Worm (Caenorhabditis elegans): ENCODE results near the gene Y37E11B.1.

Y37E11B.1 gene

ce11 chrIV:3579477-3579975 is at the start of gene Y37E11B.1:
Gene Y37E11B.1, plus strand, starts transcription at chrIV:3579621.
- TF ChIP-seq mcd-1 (GFP tag; IDR thresholded peaks at IDR 0.05): peak; percentile 56
- no peak for TF ChIP-seq lag-1 (GFP tag; IDR thresholded peaks at IDR 0.05)

ce11 chrIV:3531535-3531934 is 47.9 kb upstream of the Y37E11B.1 start:
- TF ChIP-seq ZK185.1 (tag; optimal IDR thresholded peaks at IDR 0.05; ENCODE audit: poor library complexity, severe bottlenecking): no peak
- no peak for TF ChIP-seq madf-3 (GFP tag; IDR thresholded peaks at IDR 0.05)
- TF ChIP-seq Y53G8AR.9 (GFP tag; conservative IDR thresholded peaks at IDR 0.05): no peak
- TF ChIP-seq attf-5 (GFP tag; optimal IDR thresholded peaks at IDR 0.05): no peak
- no peak for TF ChIP-seq somi-1 (GFP tag; optimal IDR thresholded peaks at IDR 0.05)
- TF ChIP-seq hmg-1.2 (GFP tag; IDR thresholded peaks at IDR 0.05): no peak
- TF ChIP-seq Y95B8A.8 (GFP tag; IDR thresholded peaks at IDR 0.05): no peak
- no peak for TF ChIP-seq lin-35 (GFP tag; optimal IDR thresholded peaks at IDR 0.05)
- no peak for TF ChIP-seq athp-1 (tag; optimal IDR thresholded peaks at IDR 0.05)
- TF ChIP-seq pbrm-1 (GFP tag; IDR thresholded peaks at IDR 0.05): no peak
- TF ChIP-seq aptf-2 (GFP tag; conservative IDR thresholded peaks at IDR 0.05): no peak
- no peak for TF ChIP-seq K12H6.12 (tag; optimal IDR thresholded peaks at IDR 0.05)
- TF ChIP-seq nhr-80 (tag; optimal IDR thresholded peaks at IDR 0.05): no peak
- TF ChIP-seq ztf-25 (GFP tag; IDR thresholded peaks at IDR 0.05): no peak
- no peak for TF ChIP-seq attf-3 (GFP tag; conservative IDR thresholded peaks at IDR 0.05)
- no peak for TF ChIP-seq let-607 (tag; optimal IDR thresholded peaks at IDR 0.05)
- no peak for TF ChIP-seq ztf-6 (GFP tag; IDR thresholded peaks at IDR 0.05)

- no peak for TF ChIP-seq madf-6 (GFP tag; IDR thresholded peaks at IDR 0.05)
- no peak for TF ChIP-seq tbp1 (GFP tag; optimal IDR thresholded peaks at IDR 0.05)
These were observed 47.3 kb upstream of the Y37E11B.1 start, which contains the start of gene M57.1 for ce11 chrIV:3532167-3532566. Gene M57.1, plus strand, starts transcription at chrIV:3532467.

ce11 chrIV:3532989-3533388 is 46.4 kb upstream of the Y37E11B.1 start:
- TF ChIP-seq hmg-1.2 (GFP tag; IDR thresholded peaks at IDR 0.05): peak; percentile 49; the same call in 1 of the 2 replicates
- no peak for TF ChIP-seq xnd-1 (tag; optimal IDR thresholded peaks at IDR 0.05)

- TF ChIP-seq F57A8.1 (GFP tag; optimal IDR thresholded peaks at IDR 0.05) (no peak), F22D6.2 (tag; optimal IDR thresholded peaks at IDR 0.05) (no peak), Y79H2A.3 (GFP tag; conservative IDR thresholded peaks at IDR 0.05) (no peak), nhr-90 (tag; optimal IDR thresholded peaks at IDR 0.05) (no peak), tbp1 (GFP tag; optimal IDR thresholded peaks at IDR 0.05) (no peak), ceh-91 (GFP tag; IDR thresholded peaks at IDR 0.05) (no peak), F23B12.7 (tag; optimal IDR thresholded peaks at IDR 0.05; ENCODE audit: insufficient read depth) (no peak), aptf-3 (GFP tag; IDR thresholded peaks at IDR 0.05) (no peak), pbrm-1 (GFP tag; IDR thresholded peaks at IDR 0.05) (no peak), ceh-40 (GFP tag; IDR thresholded peaks at IDR 0.05) (no peak), hmg-1.2 (GFP tag; IDR thresholded peaks at IDR 0.05) (peak; percentile 71; the same call in 1 of the 2 replicates), mes-4 (tag; optimal IDR thresholded peaks at IDR 0.05) (no peak), cebp-2 (GFP tag; IDR thresholded peaks at IDR 0.05) (no peak), lin-35 (GFP tag; optimal IDR thresholded peaks at IDR 0.05) (no peak), Y53F4B.3 (GFP tag; IDR thresholded peaks at IDR 0.05) (no peak), ama-1 (optimal IDR thresholded peaks at IDR 0.05) (no peak), ama-1 (GFP tag; optimal IDR thresholded peaks at IDR 0.05) (no peak), let-607 (tag; optimal IDR thresholded peaks at IDR 0.05) (no peak), xnd-1 (tag; optimal IDR thresholded peaks at IDR 0.05) (no peak), madf-6 (GFP tag; IDR thresholded peaks at IDR 0.05) (peak; percentile 68), K12H6.12 (tag; optimal IDR thresholded peaks at IDR 0.05) (no peak), dpff-1 (tag; optimal IDR thresholded peaks at IDR 0.05) (no peak), hmg-20 (GFP tag; IDR thresholded peaks at IDR 0.05) (no peak), mcd-1 (GFP tag; IDR thresholded peaks at IDR 0.05) (peak; percentile 31; the same call in 1 of the 2 replicates), madf-8 (GFP tag; conservative IDR thresholded peaks at IDR 0.05) (0 out of 2 replicates have a peak, but pooled peaks have one; percentile 28), T07F8.4 (tag; optimal IDR thresholded peaks at IDR 0.05) (no peak), efl-1 (GFP tag; optimal IDR thresholded peaks at IDR 0.05) (peak; percentile 45), atf-7 (tag; optimal IDR thresholded peaks at IDR 0.05) (no peak)
These were observed 40.2 kb upstream of the Y37E11B.1 start for ce11 chrIV:3539253-3539652.
